Worm (Caenorhabditis elegans) whole organism, young adult: ENCODE results near the gene F41G3.21.
A peak's percentile ranks its signal among the peaks of the same experiment; 100 is the strongest.

Source experiments
- B0261.1 ChIP-seq: sonication (generic microtip); optimal IDR thresholded peaks from 2 replicates; lab custom pipeline; 2016; ENCODE audit warnings: mild to moderate bottlenecking, missing genetic modification characterization, moderate library complexity, missing compliant biosample characterization
- B0336.3 ChIP-seq: fragments of 200-800 bp; sonication (Bioruptor generic); IDR thresholded peaks from 2 replicates; pipeline ENCODE4 v1.3.6; 2022; ENCODE audit warnings: missing genetic modification characterization, missing compliant biosample characterization
- D2030.7 ChIP-seq: fragments of 200-800 bp; sonication (Bioruptor generic); IDR thresholded peaks from 2 replicates; pipeline ENCODE4 v1.3.6; 2022; ENCODE audit warnings: missing genetic modification reagents, missing genetic modification characterization, missing compliant biosample characterization
- F49E8.2 ChIP-seq: sonication (generic microtip); optimal IDR thresholded peaks from 3 replicates; lab custom pipeline; 2017; ENCODE audit warnings: missing genetic modification characterization, mild to moderate bottlenecking, missing compliant biosample characterization, antibody characterized with exemption, moderate library complexity; ENCODE audit not compliant: insufficient read depth
- F55B11.4 ChIP-seq: sonication (generic microtip); optimal IDR thresholded peaks from 2 replicates; lab custom pipeline; 2016; ENCODE audit warnings: missing compliant biosample characterization, missing genetic modification characterization, borderline replicate concordance; ENCODE audit not compliant: insufficient read depth
- F57C9.4 ChIP-seq: sonication (generic microtip); optimal IDR thresholded peaks from 2 replicates; lab custom pipeline; 2017; ENCODE audit warnings: mild to moderate bottlenecking, missing genetic modification characterization, missing compliant biosample characterization
- K12H6.12 ChIP-seq: fragments of 200-800 bp; sonication (Bioruptor generic); optimal IDR thresholded peaks from 2 replicates; lab custom pipeline; 2018; ENCODE audit warnings: mild to moderate bottlenecking, missing genetic modification characterization, missing compliant biosample characterization
- Y56A3A.18 ChIP-seq: fragments of 200-800 bp; sonication (Bioruptor generic); IDR thresholded peaks from 2 replicates; pipeline ENCODE4 v1.3.6; 2022; ENCODE audit warnings: missing genetic modification reagents, missing genetic modification characterization, missing compliant biosample characterization
- Y67H2A.10 ChIP-seq: fragments of 200-800 bp; sonication (Bioruptor generic); conservative IDR thresholded peaks from 2 replicates; pipeline ENCODE4 v1.3.6; 2022; ENCODE audit warnings: missing genetic modification reagents, missing genetic modification characterization, missing compliant biosample characterization
- Y79H2A.3 ChIP-seq: fragments of 200-800 bp; sonication (Bioruptor generic); conservative IDR thresholded peaks from 2 replicates; pipeline ENCODE4 v1.3.6; 2022; ENCODE audit warnings: missing genetic modification reagents, missing genetic modification characterization, missing compliant biosample characterization
- aptf-3 ChIP-seq: fragments of 200-800 bp; sonication (Bioruptor generic); IDR thresholded peaks from 2 replicates; pipeline ENCODE4 v1.3.6; 2022; ENCODE audit warnings: missing genetic modification characterization, missing compliant biosample characterization
- athp-1 ChIP-seq: sonication (generic microtip); optimal IDR thresholded peaks from 2 replicates; lab custom pipeline; 2017; ENCODE audit warnings: mild to moderate bottlenecking, missing genetic modification characterization, missing compliant biosample characterization
- attf-3 ChIP-seq: fragments of 200-800 bp; sonication (Bioruptor generic); conservative IDR thresholded peaks from 2 replicates; pipeline ENCODE4 v1.3.6; 2022; ENCODE audit warnings: missing genetic modification reagents, missing genetic modification characterization, missing compliant biosample characterization
- ceh-79 ChIP-seq: sonication (generic microtip); optimal IDR thresholded peaks from 2 replicates; lab custom pipeline; 2017; ENCODE audit warnings: mild to moderate bottlenecking, missing genetic modification characterization, missing compliant biosample characterization
- ceh-91 ChIP-seq: fragments of 200-800 bp; sonication (Bioruptor generic); IDR thresholded peaks from 2 replicates; pipeline ENCODE4 v1.3.6; 2022; ENCODE audit warnings: missing genetic modification reagents, missing genetic modification characterization, missing compliant biosample characterization
- dpff-1 ChIP-seq: sonication (generic microtip); optimal IDR thresholded peaks from 2 replicates; lab custom pipeline; 2017; ENCODE audit warnings: mild to moderate bottlenecking, missing genetic modification characterization, missing compliant biosample characterization
- dpl-1 ChIP-seq: fragments of 150-350 bp; optimal IDR thresholded peaks from 2 replicates; lab custom pipeline; 2014; ENCODE audit warnings: missing biosample characterization, missing genetic modification reagents, missing genetic modification characterization
- efl-1 ChIP-seq: fragments of 150-350 bp; optimal IDR thresholded peaks from 2 replicates; lab custom pipeline; 2014; ENCODE audit warnings: missing biosample characterization, missing genetic modification reagents, missing genetic modification characterization
- egl-44 ChIP-seq: fragments of 200-800 bp; sonication (Bioruptor generic); IDR thresholded peaks from 2 replicates; pipeline ENCODE4 v1.3.6; 2022; ENCODE audit warnings: missing genetic modification reagents, missing genetic modification characterization, missing compliant biosample characterization
- egrh-3 ChIP-seq: fragments of 200-800 bp; sonication (Bioruptor generic); IDR thresholded peaks from 2 replicates; pipeline ENCODE4 v1.3.6; 2022; ENCODE audit warnings: missing genetic modification reagents, missing genetic modification characterization, missing compliant biosample characterization
- ekl-4 ChIP-seq: fragments of 200-800 bp; sonication (Bioruptor generic); IDR thresholded peaks from 2 replicates; pipeline ENCODE4 v1.3.6; 2022; ENCODE audit warnings: missing genetic modification reagents, missing genetic modification characterization, missing compliant biosample characterization
- fkh-3 ChIP-seq: sonication (generic microtip); optimal IDR thresholded peaks from 2 replicates; lab custom pipeline; 2016; ENCODE audit warnings: mild to moderate bottlenecking, missing genetic modification characterization, missing compliant biosample characterization
- hmg-1.2 ChIP-seq: fragments of 200-800 bp; sonication (Bioruptor generic); IDR thresholded peaks from 2 replicates; pipeline ENCODE4 v1.3.6; 2022; ENCODE audit warnings: missing genetic modification reagents, missing genetic modification characterization, missing compliant biosample characterization
- hmg-20 ChIP-seq: fragments of 200-800 bp; sonication (Bioruptor generic); IDR thresholded peaks from 2 replicates; pipeline ENCODE4 v1.3.6; 2022; ENCODE audit warnings: missing genetic modification reagents, missing genetic modification characterization, missing compliant biosample characterization
- let-607 ChIP-seq, 2 experiments: fragments of 200-800 bp in 1 of 2; sonication (Bioruptor generic) in 1 of 2; sonication (generic microtip) in 1 of 2; optimal IDR thresholded peaks; 2 replicates each; lab custom pipeline; 2016 to 2018; ENCODE audit warnings: mild to moderate bottlenecking in 2 of 2, missing compliant biosample characterization in 2 of 2, missing genetic modification characterization in 2 of 2, moderate library complexity in 2 of 2, missing genotype in 1 of 2
- lin-40 ChIP-seq: sonication (generic microtip); optimal IDR thresholded peaks from 2 replicates; lab custom pipeline; 2016; ENCODE audit warnings: missing genetic modification characterization, mild to moderate bottlenecking, missing compliant biosample characterization, missing genotype, missing genetic modification reagents
- lin-54 ChIP-seq: fragments of 200-800 bp; sonication (Bioruptor generic); optimal IDR thresholded peaks from 2 replicates; lab custom pipeline; 2018; ENCODE audit warnings: mild to moderate bottlenecking, missing genetic modification characterization, missing compliant biosample characterization
- madf-10 ChIP-seq: sonication (generic microtip); optimal IDR thresholded peaks from 2 replicates; lab custom pipeline; 2016; ENCODE audit warnings: mild to moderate bottlenecking, missing genetic modification characterization, missing compliant biosample characterization
- mxl-1 ChIP-seq: sonication (generic microtip); optimal IDR thresholded peaks from 2 replicates; lab custom pipeline; 2016; ENCODE audit warnings: missing genetic modification characterization, missing compliant biosample characterization
- nfya-1 ChIP-seq: sonication (generic microtip); optimal IDR thresholded peaks from 2 replicates; lab custom pipeline; 2017; ENCODE audit warnings: antibody characterized with exemption, missing compliant biosample characterization, missing genetic modification characterization, borderline replicate concordance; ENCODE audit not compliant: insufficient read depth
- nfya-2 ChIP-seq: fragments of 200-800 bp; sonication (Bioruptor generic); IDR thresholded peaks from 2 replicates; pipeline ENCODE4 v1.3.6; 2022; ENCODE audit warnings: missing genetic modification reagents, missing genetic modification characterization, missing compliant biosample characterization
- nhr-27 ChIP-seq: fragments of 200-800 bp; sonication (Bioruptor generic); optimal IDR thresholded peaks from 2 replicates; lab custom pipeline; 2018; ENCODE audit warnings: mild to moderate bottlenecking, missing genetic modification characterization, moderate library complexity, missing compliant biosample characterization
- rcor-1 ChIP-seq: fragments of 200-800 bp; sonication (Bioruptor generic); IDR thresholded peaks from 2 replicates; pipeline ENCODE4 v1.3.6; 2022; ENCODE audit warnings: missing genetic modification reagents, missing genetic modification characterization, missing compliant biosample characterization
- snpc-1.1 ChIP-seq: sonication (generic microtip); optimal IDR thresholded peaks from 2 replicates; lab custom pipeline; 2017; ENCODE audit warnings: missing genetic modification characterization, mild to moderate bottlenecking, missing compliant biosample characterization, antibody characterized with exemption, moderate library complexity, missing genotype, missing genetic modification reagents; ENCODE audit not compliant: insufficient read depth
- snpc-1.3 ChIP-seq: sonication (generic microtip); optimal IDR thresholded peaks from 2 replicates; lab custom pipeline; 2017; ENCODE audit warnings: missing genetic modification characterization, mild to moderate bottlenecking, missing compliant biosample characterization, antibody characterized with exemption, moderate library complexity, missing genotype, missing genetic modification reagents; ENCODE audit not compliant: insufficient read depth
- sptf-2 ChIP-seq: fragments of 200-800 bp; sonication (Bioruptor generic); optimal IDR thresholded peaks from 2 replicates; lab custom pipeline; 2018; ENCODE audit warnings: mild to moderate bottlenecking, missing genetic modification characterization, missing compliant biosample characterization
- xnd-1 ChIP-seq: sonication (generic microtip); optimal IDR thresholded peaks from 2 replicates; lab custom pipeline; 2016; ENCODE audit warnings: missing genotype, missing genetic modification reagents, missing genetic modification characterization, missing compliant biosample characterization
- zim-3 ChIP-seq: sonication (generic microtip); optimal IDR thresholded peaks from 2 replicates; lab custom pipeline; 2017; ENCODE audit warnings: mild to moderate bottlenecking, missing genetic modification characterization, moderate library complexity, missing compliant biosample characterization
- ztf-18 ChIP-seq: sonication (generic microtip); optimal IDR thresholded peaks from 2 replicates; lab custom pipeline; 2016; ENCODE audit warnings: missing genotype, mild to moderate bottlenecking, missing genetic modification characterization, missing compliant biosample characterization
- ztf-25 ChIP-seq: fragments of 200-800 bp; sonication (Bioruptor generic); IDR thresholded peaks from 2 replicates; pipeline ENCODE4 v1.3.6; 2022; ENCODE audit warnings: missing genetic modification reagents, missing genetic modification characterization, missing compliant biosample characterization
- ztf-28 ChIP-seq: fragments of 200-800 bp; sonication (Bioruptor generic); IDR thresholded peaks from 2 replicates; pipeline ENCODE4 v1.3.6; 2022; ENCODE audit warnings: missing genetic modification reagents, missing genetic modification characterization, missing compliant biosample characterization
- ztf-3 ChIP-seq: fragments of 200-800 bp; sonication (Bioruptor generic); optimal IDR thresholded peaks from 2 replicates; lab custom pipeline; 2018; ENCODE audit warnings: mild to moderate bottlenecking, missing genetic modification characterization, missing compliant biosample characterization
- ztf-6 ChIP-seq: fragments of 200-800 bp; sonication (Bioruptor generic); IDR thresholded peaks from 2 replicates; pipeline ENCODE4 v1.3.6; 2022; ENCODE audit warnings: missing genetic modification reagents, missing genetic modification characterization, missing compliant biosample characterization

The F41G3.21 gene

DNA sequence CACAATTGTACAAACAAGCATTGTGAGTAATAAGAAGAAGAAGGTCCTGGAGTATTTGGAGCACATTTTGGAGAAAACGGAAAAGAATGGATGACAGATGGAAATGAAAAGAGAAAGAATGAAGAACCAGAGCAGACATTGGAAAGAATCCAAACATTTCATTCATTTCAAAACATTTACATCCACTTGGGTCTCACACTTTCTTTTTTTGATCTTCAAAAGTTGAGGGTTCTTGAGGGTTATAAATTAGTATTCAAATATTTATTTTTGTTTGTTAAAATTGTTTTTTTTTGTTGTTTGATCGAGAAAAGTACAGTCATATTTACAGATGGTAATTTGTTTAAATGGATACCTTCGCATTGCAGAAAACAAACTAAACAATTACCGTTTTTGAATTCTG is 19.0 kb downstream of the F41G3.21 start, which contains the start of gene T14B4.9:
TSS of gene T14B4.9 (minus strand) at position 101 of the 400 bp plus-strand sequence.
- TF ChIP-seq attf-3 (GFP tag; lab: Robert Waterston, UW) (no peak), ekl-4 (GFP tag; lab: Robert Waterston, UW) (no peak), ztf-18 (tag; lab: Kevin White, UChicago) (no peak)

- TF ChIP-seq ceh-91 (GFP tag; lab: Robert Waterston, UW) (no peak), hmg-1.2 (GFP tag; lab: Robert Waterston, UW) (peak; percentile 63; the same call in 1 of the 2 replicates), aptf-3 (GFP tag; lab: Robert Waterston, UW) (no peak), madf-10 (no peak), hmg-20 (no peak)
Observed at ce11 chrII:6729331-6729730, 23.4 kb downstream of the F41G3.21 start, which contains the start of gene T14B4.8. T14B4.8 (minus strand) TSS chrII:6729390.

ce11 chrII:6726814-6727213 is 25.9 kb downstream of the F41G3.21 start:
- TF ChIP-seq snpc-1.3 (tag; lab: Kevin White, UChicago): no peak
- TF ChIP-seq Y56A3A.18 (GFP tag; lab: Robert Waterston, UW): no peak
- no peak for TF ChIP-seq xnd-1 (tag; lab: Kevin White, UChicago)
- TF ChIP-seq, all 124 proteins: peak for 0

DNA sequence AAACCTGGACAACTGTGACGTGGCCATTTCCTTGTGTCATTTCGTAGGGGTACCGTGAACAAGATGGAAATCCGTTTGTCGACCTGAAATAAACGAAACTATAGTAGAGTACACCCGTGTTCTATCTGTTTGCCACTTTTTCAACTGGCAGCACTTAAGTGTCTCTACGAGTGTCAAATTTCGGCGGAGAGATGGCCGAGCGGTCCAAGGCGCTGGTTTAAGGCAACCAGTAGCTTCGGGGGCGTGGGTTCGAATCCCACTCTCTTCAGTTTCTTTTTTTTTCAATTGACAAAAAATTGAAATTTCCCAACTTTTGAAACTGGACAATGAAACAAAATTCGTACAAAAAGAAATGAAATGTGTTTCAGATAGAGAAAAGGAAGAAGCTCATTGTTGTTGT is 31.2 kb downstream of the F41G3.21 start:
- no peak for TF ChIP-seq dpl-1 (GFP tag; lab: Kevin White, UChicago)
- no peak for TF ChIP-seq egl-44 (GFP tag; lab: Robert Waterston, UW)
- TF ChIP-seq ztf-28 (GFP tag; lab: Robert Waterston, UW): peak; percentile 65; the same call in 1 of the 2 replicates
- TF ChIP-seq K12H6.12: peak; percentile 0
- peak; percentile 4 for TF ChIP-seq nhr-27 (tag; lab: Kevin White, UChicago)
- no peak for TF ChIP-seq B0336.3
- peak; percentile 38 for TF ChIP-seq ceh-79 (tag; lab: Kevin White, UChicago)
- TF ChIP-seq athp-1 (tag; lab: Kevin White, UChicago): no peak
- TF ChIP-seq rcor-1 (GFP tag; lab: Robert Waterston, UW): no peak
- no peak for TF ChIP-seq let-607 (tag; optimal IDR thresholded peaks at IDR 0.05; lab: Kevin White, UChicago)
- TF ChIP-seq nfya-1 (tag; lab: Kevin White, UChicago): no peak
- no peak for TF ChIP-seq F49E8.2
- TF ChIP-seq ztf-6 (GFP tag; lab: Robert Waterston, UW): no peak
- no peak for TF ChIP-seq lin-54 (GFP tag; lab: Kevin White, UChicago)
- TF ChIP-seq nfya-2 (GFP tag; lab: Robert Waterston, UW): no peak
- TF ChIP-seq ztf-3 (GFP tag; lab: Kevin White, UChicago): no peak
- TF ChIP-seq sptf-2 (GFP tag; lab: Kevin White, UChicago): no peak
- no peak for TF ChIP-seq zim-3
- peak; percentile 14 for TF ChIP-seq snpc-1.1 (tag; lab: Kevin White, UChicago)
- peak; percentile 85 for TF ChIP-seq B0261.1
- no peak for TF ChIP-seq efl-1 (GFP tag; lab: Kevin White, UChicago)
- peak; percentile 41 for TF ChIP-seq D2030.7 (GFP tag; lab: Robert Waterston, UW)
- no peak for TF ChIP-seq F55B11.4
- TF ChIP-seq Y67H2A.10 (GFP tag; lab: Robert Waterston, UW): no peak
- TF ChIP-seq F57C9.4: no peak
- no peak for TF ChIP-seq fkh-3
- no peak for TF ChIP-seq xnd-1 (tag; lab: Kevin White, UChicago)
- no peak for TF ChIP-seq lin-40 (tag; lab: Kevin White, UChicago)
- peak; percentile 44; the same call in 1 of the 2 replicates for TF ChIP-seq egrh-3 (GFP tag; lab: Robert Waterston, UW)
- no peak for TF ChIP-seq Y79H2A.3 (GFP tag; lab: Robert Waterston, UW)
- 0 out of 2 replicates have a peak, but pooled peaks have one; percentile 45 for TF ChIP-seq ztf-25 (GFP tag; lab: Robert Waterston, UW)
- no peak for TF ChIP-seq mxl-1 (tag; lab: Kevin White, UChicago)
- no peak for TF ChIP-seq dpff-1
